Worm (Caenorhabditis elegans) whole organism, young adult: Measurements from ENCODE around the gene polg-1.

Experiments used
- C17E4.6 ChIP-seq: fragments of 200-800 bp; sonication (Bioruptor generic); IDR thresholded peaks from 2 replicates; pipeline ENCODE4 v1.3.6; 2022; ENCODE audit warnings: missing genetic modification reagents, missing genetic modification characterization, missing compliant biosample characterization
- F23B12.7 ChIP-seq: sonication (generic microtip); optimal IDR thresholded peaks from 2 replicates; lab custom pipeline; 2017; ENCODE audit warnings: missing genetic modification characterization, mild to moderate bottlenecking, missing compliant biosample characterization, antibody characterized with exemption, moderate library complexity; ENCODE audit not compliant: insufficient read depth
- F57C9.4 ChIP-seq: sonication (generic microtip); optimal IDR thresholded peaks from 2 replicates; lab custom pipeline; 2017; ENCODE audit warnings: mild to moderate bottlenecking, missing genetic modification characterization, missing compliant biosample characterization
- K12H6.12 ChIP-seq: fragments of 200-800 bp; sonication (Bioruptor generic); optimal IDR thresholded peaks from 2 replicates; lab custom pipeline; 2018; ENCODE audit warnings: mild to moderate bottlenecking, missing genetic modification characterization, missing compliant biosample characterization
- Y56A3A.18 ChIP-seq: fragments of 200-800 bp; sonication (Bioruptor generic); IDR thresholded peaks from 2 replicates; pipeline ENCODE4 v1.3.6; 2022; ENCODE audit warnings: missing genetic modification reagents, missing genetic modification characterization, missing compliant biosample characterization
- atf-7 ChIP-seq: sonication (generic microtip); optimal IDR thresholded peaks from 2 replicates; lab custom pipeline; 2017; ENCODE audit warnings: mild to moderate bottlenecking, missing genetic modification characterization, missing compliant biosample characterization
- athp-1 ChIP-seq: sonication (generic microtip); optimal IDR thresholded peaks from 2 replicates; lab custom pipeline; 2017; ENCODE audit warnings: mild to moderate bottlenecking, missing genetic modification characterization, missing compliant biosample characterization
- bed-2 ChIP-seq: fragments of 200-800 bp; sonication (Bioruptor generic); IDR thresholded peaks from 2 replicates; pipeline ENCODE4 v1.3.6; 2022; ENCODE audit warnings: missing genetic modification reagents, missing genetic modification characterization, missing compliant biosample characterization
- ceh-27 ChIP-seq: fragments of 200-800 bp; sonication (Bioruptor generic); optimal IDR thresholded peaks from 2 replicates; lab custom pipeline; 2018; ENCODE audit warnings: mild to moderate bottlenecking, missing genetic modification characterization, moderate library complexity, missing compliant biosample characterization
- ceh-40 ChIP-seq: fragments of 200-800 bp; sonication (Bioruptor generic); IDR thresholded peaks from 2 replicates; pipeline ENCODE4 v1.3.6; 2022; ENCODE audit warnings: missing genetic modification characterization, missing compliant biosample characterization
- chd-7 ChIP-seq: sonication (generic microtip); optimal IDR thresholded peaks from 2 replicates; lab custom pipeline; 2016; ENCODE audit warnings: mild to moderate bottlenecking, missing genetic modification characterization, moderate library complexity, missing compliant biosample characterization
- efl-1 ChIP-seq: fragments of 150-350 bp; optimal IDR thresholded peaks from 2 replicates; lab custom pipeline; 2014; ENCODE audit warnings: missing biosample characterization, missing genetic modification reagents, missing genetic modification characterization
- egrh-3 ChIP-seq: fragments of 200-800 bp; sonication (Bioruptor generic); IDR thresholded peaks from 2 replicates; pipeline ENCODE4 v1.3.6; 2022; ENCODE audit warnings: missing genetic modification reagents, missing genetic modification characterization, missing compliant biosample characterization
- gei-17 ChIP-seq: fragments of 200-800 bp; sonication (Bioruptor generic); optimal IDR thresholded peaks from 2 replicates; lab custom pipeline; 2018; ENCODE audit warnings: mild to moderate bottlenecking, missing genetic modification characterization, missing compliant biosample characterization
- hlh-12 ChIP-seq: sonication (generic microtip); optimal IDR thresholded peaks from 2 replicates; lab custom pipeline; 2016; ENCODE audit warnings: missing genetic modification characterization, missing compliant biosample characterization
- hlh-26 ChIP-seq: fragments of 200-800 bp; sonication (Bioruptor generic); conservative IDR thresholded peaks from 2 replicates; pipeline ENCODE4 v1.3.6; 2022; ENCODE audit warnings: missing genetic modification reagents, missing genetic modification characterization, missing compliant biosample characterization
- let-607 ChIP-seq, 2 experiments: fragments of 200-800 bp in 1 of 2; sonication (Bioruptor generic) in 1 of 2; sonication (generic microtip) in 1 of 2; optimal IDR thresholded peaks; 2 replicates each; lab custom pipeline; 2016 to 2018; ENCODE audit warnings: mild to moderate bottlenecking in 2 of 2, missing compliant biosample characterization in 2 of 2, missing genetic modification characterization in 2 of 2, moderate library complexity in 2 of 2, missing genotype in 1 of 2
- lin-26 ChIP-seq: fragments of 200-800 bp; sonication (Bioruptor generic); IDR thresholded peaks from 2 replicates; pipeline ENCODE4 v1.3.6; 2022; ENCODE audit warnings: missing genetic modification reagents, missing genetic modification characterization, missing compliant biosample characterization
- lsl-1 ChIP-seq: fragments of 200-800 bp; sonication (Bioruptor generic); optimal IDR thresholded peaks from 2 replicates; lab custom pipeline; 2018; ENCODE audit warnings: mild to moderate bottlenecking, missing genetic modification characterization, moderate library complexity, missing compliant biosample characterization
- nfya-1 ChIP-seq: sonication (generic microtip); optimal IDR thresholded peaks from 2 replicates; lab custom pipeline; 2017; ENCODE audit warnings: antibody characterized with exemption, missing compliant biosample characterization, missing genetic modification characterization, borderline replicate concordance; ENCODE audit not compliant: insufficient read depth
- nfya-2 ChIP-seq: fragments of 200-800 bp; sonication (Bioruptor generic); IDR thresholded peaks from 2 replicates; pipeline ENCODE4 v1.3.6; 2022; ENCODE audit warnings: missing genetic modification reagents, missing genetic modification characterization, missing compliant biosample characterization
- nfyb-1 ChIP-seq: fragments of 200-800 bp; sonication (Bioruptor generic); IDR thresholded peaks from 2 replicates; pipeline ENCODE4 v1.3.6; 2022; ENCODE audit warnings: missing genetic modification reagents, missing genetic modification characterization, missing compliant biosample characterization
- nhr-27 ChIP-seq: fragments of 200-800 bp; sonication (Bioruptor generic); optimal IDR thresholded peaks from 2 replicates; lab custom pipeline; 2018; ENCODE audit warnings: mild to moderate bottlenecking, missing genetic modification characterization, moderate library complexity, missing compliant biosample characterization
- repo-1 ChIP-seq: sonication (generic microtip); optimal IDR thresholded peaks from 2 replicates; lab custom pipeline; 2017; ENCODE audit warnings: mild to moderate bottlenecking, missing genetic modification characterization, missing compliant biosample characterization
- sea-2 ChIP-seq: fragments of 200-800 bp; sonication (Bioruptor generic); IDR thresholded peaks from 2 replicates; pipeline ENCODE4 v1.3.6; 2022; ENCODE audit warnings: missing genetic modification characterization, missing compliant biosample characterization
- sptf-2 ChIP-seq: fragments of 200-800 bp; sonication (Bioruptor generic); optimal IDR thresholded peaks from 2 replicates; lab custom pipeline; 2018; ENCODE audit warnings: mild to moderate bottlenecking, missing genetic modification characterization, missing compliant biosample characterization
- unc-62 ChIP-seq: fragments of 150-350 bp; optimal IDR thresholded peaks from 2 replicates; lab custom pipeline; 2014; ENCODE audit warnings: missing biosample characterization, missing genetic modification reagents, missing genetic modification characterization
- zfh-2 ChIP-seq: fragments of 200-800 bp; sonication (Bioruptor generic); conservative IDR thresholded peaks from 2 replicates; pipeline ENCODE4 v1.3.6; 2022; ENCODE audit warnings: missing genetic modification reagents, missing genetic modification characterization, missing compliant biosample characterization
- ztf-25 ChIP-seq: fragments of 200-800 bp; sonication (Bioruptor generic); IDR thresholded peaks from 2 replicates; pipeline ENCODE4 v1.3.6; 2022; ENCODE audit warnings: missing genetic modification reagents, missing genetic modification characterization, missing compliant biosample characterization
- ztf-28 ChIP-seq: fragments of 200-800 bp; sonication (Bioruptor generic); IDR thresholded peaks from 2 replicates; pipeline ENCODE4 v1.3.6; 2022; ENCODE audit warnings: missing genetic modification reagents, missing genetic modification characterization, missing compliant biosample characterization

polg-1 gene

DNA sequence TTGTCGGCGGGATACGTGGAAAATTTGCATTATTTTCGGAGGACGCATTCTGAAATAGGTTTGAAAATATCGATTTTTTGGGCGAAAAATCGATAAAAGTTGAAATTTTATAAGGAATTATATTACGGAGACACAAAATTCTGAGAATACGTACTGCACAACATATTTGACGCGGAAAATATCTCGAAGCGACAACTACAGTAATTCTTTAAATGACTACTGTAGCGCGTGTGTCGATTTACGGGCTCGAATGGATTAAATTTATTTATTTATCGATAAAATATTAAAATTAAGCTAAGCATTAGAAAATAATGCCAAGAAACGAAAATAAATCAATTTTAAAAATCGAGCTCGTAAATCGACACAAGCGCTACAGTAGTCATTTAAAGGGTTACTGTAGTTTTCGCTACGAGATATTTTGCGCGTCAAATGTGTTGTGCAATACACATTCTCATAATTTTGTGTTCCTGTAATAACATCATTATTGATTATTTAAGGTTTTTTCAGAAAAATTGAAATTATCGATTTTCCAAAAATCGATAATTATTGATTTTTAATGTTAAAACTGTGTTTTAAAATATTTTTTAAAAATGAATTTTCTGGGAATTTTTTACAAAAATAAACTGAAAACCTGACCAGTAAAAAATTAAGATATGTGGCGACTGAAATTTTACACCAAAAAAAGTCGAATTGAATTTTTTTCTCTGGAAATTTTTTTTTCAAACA, at the start of gene polg-1:
Gene polg-1, minus strand, starts transcription at position 51 of the 726 bp plus-strand sequence.
- TF ChIP-seq lsl-1 (GFP tag; lab: Kevin White, UChicago) (peak; percentile 46), lin-26 (no peak), nfyb-1 (no peak), hlh-26 (GFP tag; lab: Robert Waterston, UW) (no peak)
- TF ChIP-seq, all 124 proteins: peak for 1

DNA sequence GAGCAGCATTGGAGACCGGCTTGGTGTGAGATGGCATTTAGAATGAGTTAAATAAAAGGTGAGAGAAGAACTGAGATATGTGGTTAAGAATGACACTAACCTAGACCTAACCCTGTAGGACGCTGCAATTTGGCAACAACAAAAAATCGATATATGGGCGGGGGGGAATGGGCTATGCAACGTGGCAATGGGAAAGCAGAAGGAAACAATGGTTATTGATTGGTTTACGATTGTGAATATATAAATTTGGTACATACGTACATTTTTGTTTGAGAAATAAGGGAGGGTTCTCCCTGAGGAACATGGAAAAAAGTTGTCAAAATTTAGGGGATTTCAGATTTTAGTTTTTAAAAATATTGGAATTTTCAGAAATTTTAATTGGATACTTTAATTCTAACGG, 49.3 kb upstream of the polg-1 start, which contains the start of gene tag-276:
Gene tag-276, minus strand, starts transcription at position 101 of the 400 bp plus-strand sequence.
- TF ChIP-seq sptf-2 (GFP tag; lab: Kevin White, UChicago), result no peak
- no peak for TF ChIP-seq nfyb-1
- no peak for TF ChIP-seq ceh-27
- TF ChIP-seq ztf-28 (GFP tag; lab: Robert Waterston, UW), result no peak
- TF ChIP-seq F23B12.7 (tag; lab: Kevin White, UChicago), result no peak

DNA sequence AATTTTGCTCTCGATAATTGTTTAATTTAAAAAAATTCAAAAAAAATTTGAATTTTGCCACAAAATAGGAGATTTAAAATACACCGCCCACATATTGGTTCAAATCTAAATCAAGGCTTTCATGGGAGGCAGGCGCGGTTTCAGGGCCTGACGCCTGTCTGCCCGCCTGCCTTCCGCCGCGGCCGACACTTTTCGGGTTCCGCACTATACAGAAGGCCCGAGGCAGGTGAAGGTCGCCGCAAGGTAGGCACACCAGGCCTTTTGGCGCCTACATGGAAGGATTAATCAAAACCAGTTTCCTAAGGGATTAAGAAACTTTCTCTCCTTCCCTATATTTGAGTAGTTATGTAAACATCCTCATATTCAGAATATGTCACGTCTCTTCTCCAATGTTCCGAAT, 42.8 kb upstream of the polg-1 start, which contains the start of gene Y57A10A.24:
Gene Y57A10A.24, plus strand, starts transcription at position 396 of the 400 bp plus-strand sequence.
- TF ChIP-seq nhr-27 (tag; lab: Kevin White, UChicago) (peak; percentile 4), C17E4.6 (no peak), ztf-25 (GFP tag; lab: Robert Waterston, UW) (no peak), egrh-3 (GFP tag; lab: Robert Waterston, UW) (peak; percentile 36; the same call in 1 of the 2 replicates), Y56A3A.18 (GFP tag; lab: Robert Waterston, UW) (no peak)

DNA sequence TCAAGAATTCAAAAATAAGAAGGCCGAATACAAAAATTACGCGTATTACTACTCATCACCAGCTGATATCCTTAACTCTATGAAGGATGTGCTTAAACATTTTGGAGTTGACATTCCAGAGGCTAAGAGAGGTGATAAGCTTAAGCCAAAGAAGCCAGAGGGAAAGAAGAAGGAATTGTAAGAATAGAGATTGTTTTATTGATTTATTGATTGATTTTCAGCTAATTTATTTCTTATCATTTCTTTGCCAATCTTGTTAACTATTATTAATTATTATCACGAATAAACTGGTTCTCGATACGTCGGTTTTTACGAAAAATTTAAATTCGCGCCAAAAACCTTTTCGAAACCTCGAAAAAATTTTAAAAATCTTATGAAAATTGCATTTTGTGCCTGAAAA, 42.0 kb upstream of the polg-1 start:
- no peak for TF ChIP-seq nfya-1
- no peak for TF ChIP-seq K12H6.12
- no peak for TF ChIP-seq gei-17 (GFP tag; lab: Kevin White, UChicago)
- no peak for TF ChIP-seq unc-62
- TF ChIP-seq ztf-28 (GFP tag; lab: Robert Waterston, UW), result no peak

- TF ChIP-seq zfh-2 (GFP tag; lab: Robert Waterston, UW), result no peak
- TF ChIP-seq, all 124 proteins: peak for 0
Measured at ce11 chrII:12240088-12240487, 40.3 kb upstream of the polg-1 start, which contains the start of gene txdc-12.1. Gene txdc-12.1, plus strand, starts transcription at chrII:12240388.

- TF ChIP-seq atf-7 (no peak), sea-2 (GFP tag; lab: Robert Waterston, UW) (no peak), hlh-12 (tag; lab: Kevin White, UChicago) (no peak), chd-7 (no peak)
Measured at ce11 chrII:12239449-12239848, 39.7 kb upstream of the polg-1 start.

- TF ChIP-seq F57C9.4 (tag; lab: Kevin White, UChicago), result no peak
- TF ChIP-seq let-607 (tag; optimal IDR thresholded peaks at IDR 0.05; lab: Kevin White, UChicago), result peak in 1 of 2 experiments; percentile 78
- no peak for TF ChIP-seq zfh-2 (GFP tag; lab: Robert Waterston, UW)
Measured at ce11 chrII:12237555-12237954, 37.8 kb upstream of the polg-1 start.

DNA sequence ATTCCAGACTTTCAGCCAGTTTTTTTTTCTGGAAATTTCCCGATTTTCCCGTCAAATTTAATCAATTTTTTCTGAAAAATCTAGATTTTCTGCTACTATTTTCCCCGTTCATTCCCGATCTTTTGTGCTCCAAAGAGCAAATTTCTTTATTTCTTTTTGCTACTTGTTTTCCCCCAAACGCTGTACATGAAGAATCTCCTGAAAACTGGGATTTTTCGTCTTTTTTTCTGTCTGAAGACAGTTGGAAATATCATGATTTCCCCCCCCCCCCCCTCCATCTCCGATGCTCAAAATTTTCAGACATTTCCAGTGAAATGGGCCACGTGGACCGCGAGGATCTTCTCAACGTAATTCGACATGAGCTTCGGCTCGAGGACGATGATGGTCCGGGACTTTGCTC, 28.2 kb upstream of the polg-1 start, which contains the start of gene sinh-1:
Gene sinh-1, plus strand, starts transcription at position 301 of the 400 bp plus-strand sequence.
- TF ChIP-seq athp-1 (tag; lab: Kevin White, UChicago) (no peak), ceh-40 (no peak), nfya-2 (no peak), efl-1 (GFP tag; lab: Kevin White, UChicago) (no peak), lin-26 (no peak), sea-2 (GFP tag; lab: Robert Waterston, UW) (no peak), bed-2 (no peak), repo-1 (tag; lab: Kevin White, UChicago) (no peak)
